Worm (Caenorhabditis elegans) whole organism, late embryonic: ENCODE results near the gene got-2.2.

Experiments used
- C08G9.2 ChIP-seq: sonication (generic microtip); optimal IDR thresholded peaks from 2 replicates; lab custom pipeline; 2016; ENCODE audit warnings: mild to moderate bottlenecking, missing genetic modification characterization, moderate library complexity, missing compliant biosample characterization
- ceh-18 ChIP-seq: sonication (generic microtip); optimal IDR thresholded peaks from 2 replicates; lab custom pipeline; 2016; ENCODE audit warnings: missing genetic modification characterization, missing compliant biosample characterization
- nhr-11 ChIP-seq: fragments of 150-350 bp; optimal IDR thresholded peaks from 2 replicates; lab custom pipeline; 2014; ENCODE audit warnings: missing biosample characterization, missing genetic modification characterization
- zip-5 ChIP-seq: sonication (generic microtip); optimal IDR thresholded peaks from 2 replicates; lab custom pipeline; 2016; ENCODE audit warnings: missing genetic modification characterization, missing compliant biosample characterization

- no peak for TF ChIP-seq ceh-18 (tag; lab: Kevin White, UChicago)
- TF ChIP-seq C08G9.2 (tag; lab: Kevin White, UChicago): no peak
- TF ChIP-seq nhr-11 (tag; lab: Kevin White, UChicago): no peak
- TF ChIP-seq zip-5: no peak
Measured at ce11 chrX:6266739-6267138, 26.0 kb downstream of the got-2.2 start, which contains the start of gene W05H9.2.
